Worm (Caenorhabditis elegans): ENCODE data around the gene Y50D4C.3.

DNA sequence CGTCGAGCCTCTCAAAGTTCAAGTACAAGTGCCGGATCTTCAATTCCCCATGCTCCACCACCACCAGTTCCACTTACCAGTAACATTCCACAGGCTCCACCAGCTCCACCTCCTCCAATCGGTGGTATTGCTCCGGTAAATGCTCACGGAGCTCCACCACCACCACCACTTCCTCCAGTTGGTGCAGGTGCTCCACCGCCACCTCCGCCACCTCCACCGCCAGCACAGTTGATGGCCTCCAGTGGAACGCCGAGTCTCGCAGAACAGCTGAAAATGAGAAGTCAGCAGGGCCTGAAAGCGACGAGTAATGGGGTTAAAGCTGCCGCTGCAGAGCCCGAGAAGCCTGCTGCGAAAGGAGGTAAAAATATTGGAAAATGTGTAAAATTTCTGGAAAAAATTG lies 45.3 kb upstream of the Y50D4C.3 start:
- TF ChIP-seq W03F9.2 (tag; optimal IDR thresholded peaks at IDR 0.05) (no peak), him-1 (tag; optimal IDR thresholded peaks at IDR 0.05) (no peak), dao-5 (tag; optimal IDR thresholded peaks at IDR 0.05) (no peak)

All from whole organism, L4/young adult.